Worm (Caenorhabditis elegans): ENCODE measurements around the gene nlp-81.

The nlp-81 gene

DNA sequence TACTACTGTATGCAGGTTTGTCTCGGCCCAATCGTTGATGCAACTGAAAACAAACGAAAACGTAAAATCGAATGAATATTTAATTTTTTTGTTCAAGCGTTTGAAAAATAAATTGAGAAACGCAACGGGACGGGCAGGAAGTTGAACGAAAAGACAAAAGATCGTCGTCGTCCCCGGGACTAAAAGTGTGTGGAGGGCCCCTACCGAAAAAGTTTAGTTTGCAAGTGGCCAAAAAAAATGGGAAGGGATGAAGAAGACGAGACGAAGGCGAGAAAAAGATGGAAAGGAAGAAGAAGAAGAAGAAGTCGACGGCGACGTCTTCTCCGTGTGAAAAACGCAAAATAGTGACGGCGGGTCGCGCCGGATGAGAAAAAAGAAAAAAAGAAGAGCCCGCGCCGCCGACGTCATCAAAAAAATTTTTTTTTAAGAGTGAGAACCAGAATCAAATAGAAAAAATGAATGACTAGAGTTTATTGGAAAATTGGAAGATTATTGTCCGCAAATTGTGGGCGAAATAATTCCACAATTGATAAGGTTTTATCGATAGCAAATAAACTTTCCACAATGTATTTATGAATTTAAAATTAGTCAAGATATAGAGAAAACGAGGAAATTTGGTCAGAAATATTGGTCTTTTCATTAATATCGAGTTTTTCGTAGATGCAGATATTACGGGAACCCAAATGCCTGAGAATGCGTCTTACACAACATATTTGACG lies 42.7 kb downstream of the nlp-81 start, which contains the start of gene mca-3:
Gene mca-3 (minus strand): TSS at position 51 of the 719 bp plus-strand sequence.
- TF ChIP-seq T22C8.4 (GFP tag; IDR thresholded peaks at IDR 0.05), result no peak

DNA sequence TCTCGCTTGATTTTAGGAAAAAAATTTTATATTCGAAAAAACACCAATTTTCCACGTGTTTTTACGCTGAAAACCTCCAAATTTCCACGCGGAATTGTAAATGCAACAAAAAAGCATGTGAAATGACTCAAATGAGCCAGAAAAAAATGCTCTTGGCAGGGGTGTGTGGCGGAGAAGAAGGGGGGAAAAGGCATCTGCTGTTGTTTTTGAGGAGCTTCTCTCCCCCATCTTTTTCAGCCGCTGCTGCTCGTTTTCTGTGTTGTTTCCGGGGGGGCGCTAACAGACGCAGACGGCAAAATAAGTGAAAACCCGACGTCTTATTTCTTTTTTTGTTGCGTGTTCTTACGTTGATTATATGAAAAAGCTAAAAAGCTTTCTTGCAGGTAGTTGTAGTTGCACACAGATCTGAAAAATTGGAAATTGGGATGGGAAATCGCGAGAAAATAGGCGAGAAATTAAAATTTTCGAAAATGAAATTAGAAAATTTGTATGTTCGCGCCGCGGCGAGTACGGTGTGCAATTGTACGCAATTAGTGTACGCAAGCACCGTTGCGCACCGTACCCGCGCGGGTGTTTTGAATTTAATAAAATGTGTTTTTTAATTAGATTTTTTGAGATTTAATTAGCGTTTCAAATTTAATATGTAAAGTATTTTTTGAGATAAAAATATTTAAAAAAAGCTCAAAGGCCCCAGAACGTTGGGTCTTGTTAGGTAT lies 43.9 kb downstream of the nlp-81 start:
- TF ChIP-seq med-1 (GFP tag; optimal IDR thresholded peaks at IDR 0.05; ENCODE audit: insufficient read depth) (no peak), ref-1 (GFP tag; conservative IDR thresholded peaks at IDR 0.05) (no peak)

DNA sequence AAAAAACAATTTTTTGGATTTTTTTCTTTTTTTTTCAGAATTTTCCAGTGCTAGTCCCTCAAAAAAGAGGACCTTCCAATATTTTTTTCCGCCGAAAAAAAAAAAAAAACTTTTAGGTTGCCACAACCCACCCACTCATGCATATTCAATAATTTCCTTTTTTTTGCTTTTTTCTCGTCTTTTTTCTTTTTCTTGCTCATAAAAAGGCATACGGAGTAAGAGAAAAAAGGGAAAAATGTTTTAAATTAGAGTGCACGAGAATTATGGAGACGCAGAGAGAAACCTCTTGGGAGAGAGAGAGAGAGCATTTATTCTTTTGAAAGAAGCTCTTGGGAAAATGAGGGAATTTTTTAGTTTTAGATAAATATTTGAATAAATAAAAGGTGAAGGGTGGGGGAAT lies 47.9 kb downstream of the nlp-81 start:
- no peak for TF ChIP-seq flt-1 (GFP tag; IDR thresholded peaks at IDR 0.05)
- TF ChIP-seq T22C8.4 (GFP tag; IDR thresholded peaks at IDR 0.05), result no peak
- TF ChIP-seq ztf-23 (GFP tag; IDR thresholded peaks at IDR 0.05), result no peak
- TF ChIP-seq klf-2 (GFP tag; conservative IDR thresholded peaks at IDR 0.05), result no peak
- no peak for TF ChIP-seq ztf-29 (GFP tag; IDR thresholded peaks at IDR 0.05)
- TF ChIP-seq cog-1 (tag; optimal IDR thresholded peaks at IDR 0.05), result no peak
- TF ChIP-seq med-1 (GFP tag; optimal IDR thresholded peaks at IDR 0.05; ENCODE audit: insufficient read depth), result no peak
